Worm (Caenorhabditis elegans) whole organism, midembryonic: Measurements from ENCODE around the gene Y59A8B.24.

ENCODE experiments used
- flt-1 ChIP-seq: fragments of 200-800 bp; sonication (Bioruptor generic); IDR thresholded peaks from 2 replicates; pipeline ENCODE4 v1.3.6; 2022; ENCODE audit warnings: missing genetic modification characterization, missing compliant biosample characterization
- ztf-23 ChIP-seq: fragments of 200-800 bp; sonication (Bioruptor generic); IDR thresholded peaks from 2 replicates; pipeline ENCODE4 v1.3.6; 2022; ENCODE audit warnings: missing genetic modification reagents, missing genetic modification characterization, missing compliant biosample characterization
- ztf-29 ChIP-seq: fragments of 200-800 bp; sonication (Bioruptor generic); IDR thresholded peaks from 2 replicates; pipeline ENCODE4 v1.3.6; 2022; ENCODE audit warnings: missing genetic modification reagents, missing genetic modification characterization, missing compliant biosample characterization

- TF ChIP-seq ztf-29 (GFP tag; lab: Robert Waterston, UW) (no peak), ztf-23 (no peak), flt-1 (GFP tag; lab: Robert Waterston, UW) (no peak)
These were observed 30.3 kb upstream of the Y59A8B.24 start, which contains the start of gene E01B7.2 for ce11 chrV:17921423-17921822.
